Fruit fly (Drosophila melanogaster): ENCODE results near the gene CG13408.

DNA sequence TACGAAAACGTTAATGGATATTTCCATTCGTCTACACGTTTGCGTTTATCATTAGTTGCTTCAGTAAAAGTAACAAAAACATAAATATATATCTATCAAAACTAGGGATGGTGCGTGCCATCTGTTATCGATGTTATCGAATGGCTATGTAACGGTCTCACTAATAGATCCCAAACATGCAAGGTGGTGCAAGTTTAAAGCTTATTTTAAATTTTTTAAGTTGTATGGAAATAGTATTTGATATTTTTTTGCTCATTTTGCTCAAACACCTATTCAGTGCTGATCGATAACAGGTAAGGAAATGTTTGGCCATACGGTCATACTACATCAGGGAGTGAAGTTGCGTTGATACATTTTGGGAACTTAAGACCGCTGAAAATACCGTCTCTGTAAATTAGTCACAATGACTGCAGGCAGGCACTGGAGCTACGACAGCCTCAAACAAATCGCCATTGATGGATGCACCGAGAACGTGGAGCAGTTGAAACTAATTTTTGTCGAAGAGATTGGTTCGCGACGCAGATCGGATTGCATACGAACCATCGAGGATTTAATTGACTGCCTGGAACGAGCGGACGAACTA lies 45.9 kb upstream of the CG13408 start, which contains the start of the genes CG45099, CG6015, pit and Fadd:
- TF ChIP-seq CG8159 (tag; optimal IDR thresholded peaks at IDR 0.05), result no peak
- no peak for TF ChIP-seq Ets98B (GFP tag; IDR thresholded peaks at IDR 0.05)

Data from whole organism, pupa.